Fruit fly (Drosophila melanogaster) S2 (cell line): ENCODE measurements around the gene CG13690.

ENCODE experiments used
- CG8478 ChIP-seq: fragments of >200 bp; optimal IDR thresholded peaks from 2 replicates; lab custom pipeline; 2018
- CTCF ChIP-seq, 2 experiments: fragments of >200 bp; optimal IDR thresholded peaks; 2 replicates each; lab custom pipeline; 2018

DNA sequence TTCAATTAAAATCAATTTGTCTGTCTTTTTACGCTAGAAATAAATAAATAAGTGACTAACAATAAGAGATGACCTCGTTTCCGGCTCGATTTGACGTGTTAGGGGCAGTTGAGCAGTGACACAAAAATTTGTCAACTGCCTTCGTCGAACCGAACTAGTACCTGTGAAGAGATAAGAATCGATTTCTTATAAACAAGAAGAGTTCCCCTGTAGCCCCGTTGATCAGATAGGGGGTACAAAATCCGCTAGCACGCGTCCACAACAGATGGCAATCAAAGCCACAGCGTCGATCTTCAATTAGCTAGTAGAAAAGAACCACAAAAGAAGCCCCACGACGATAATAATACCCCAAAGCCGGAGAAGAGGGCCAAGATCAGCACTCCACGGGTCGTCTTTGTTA lies 47.7 kb downstream of the CG13690 start:
- TF ChIP-seq CTCF (optimal IDR thresholded peaks at IDR 0.05; lab: Kevin White, UChicago) (no peak), CG8478 (no peak)
